Worm (Caenorhabditis elegans) whole organism, L4 larva: ENCODE data around the gene dars-2.

Source experiments
- F37D6.2 ChIP-seq: sonication (generic microtip); optimal IDR thresholded peaks from 2 replicates; lab custom pipeline; 2016; ENCODE audit warnings: mild to moderate bottlenecking, missing genetic modification characterization, missing compliant biosample characterization
- Y105C5A.15 ChIP-seq: fragments of 200-800 bp; sonication (Bioruptor generic); IDR thresholded peaks from 2 replicates; pipeline ENCODE4 v1.3.6; 2022; ENCODE audit warnings: missing genetic modification characterization, missing compliant biosample characterization
- Y5F2A.4 ChIP-seq: fragments of 200-800 bp; sonication (Bioruptor generic); optimal IDR thresholded peaks from 2 replicates; lab custom pipeline; 2018; ENCODE audit warnings: mild to moderate bottlenecking, missing genetic modification characterization, missing compliant biosample characterization
- ZK337.2 ChIP-seq: fragments of 200-800 bp; sonication (Bioruptor generic); IDR thresholded peaks from 2 replicates; pipeline ENCODE4 v1.3.6; 2022; ENCODE audit warnings: missing genetic modification reagents, missing genetic modification characterization, missing compliant biosample characterization
- aha-1 ChIP-seq: fragments of 150-350 bp; peaks from one replicate; lab custom pipeline; 2014; ENCODE audit warnings: missing biosample characterization, missing genetic modification characterization
- aly-2 ChIP-seq: sonication (generic microtip); optimal IDR thresholded peaks from 2 replicates; lab custom pipeline; 2018; ENCODE audit warnings: missing biosample characterization, missing genetic modification characterization
- ceh-20 ChIP-seq: fragments of 200-800 bp; sonication (Bioruptor generic); IDR thresholded peaks from 2 replicates; pipeline ENCODE4 v1.3.6; 2022; ENCODE audit warnings: missing genetic modification reagents, missing genetic modification characterization, missing compliant biosample characterization
- cey-2 ChIP-seq: sonication (generic microtip); optimal IDR thresholded peaks from 3 replicates; lab custom pipeline; 2017; ENCODE audit warnings: missing genetic modification characterization, mild to moderate bottlenecking, missing compliant biosample characterization, antibody characterized with exemption, borderline replicate concordance; ENCODE audit not compliant: insufficient read depth
- daf-16 ChIP-seq, 3 experiments: sonication (generic microtip); optimal IDR thresholded peaks; 2 replicates each; lab custom pipeline; 2016 to 2017; ENCODE audit warnings: missing genetic modification characterization in 3 of 3, missing genetic modification reagents in 3 of 3, mild to moderate bottlenecking in 2 of 3, missing compliant biosample characterization in 2 of 3, missing biosample characterization in 1 of 3, moderate library complexity in 1 of 3
- dmd-6 ChIP-seq: fragments of 200-800 bp; sonication (Bioruptor generic); IDR thresholded peaks from 2 replicates; pipeline ENCODE4 v1.3.6; 2022; ENCODE audit warnings: missing genetic modification reagents, missing genetic modification characterization, missing compliant biosample characterization
- dmd-8 ChIP-seq: fragments of 200-800 bp; sonication (Bioruptor generic); IDR thresholded peaks from 2 replicates; pipeline ENCODE4 v1.3.6; 2022; ENCODE audit warnings: missing genetic modification characterization, missing compliant biosample characterization
- dmd-9 ChIP-seq: fragments of 200-800 bp; sonication (Bioruptor generic); IDR thresholded peaks from 2 replicates; pipeline ENCODE4 v1.3.6; 2022; ENCODE audit warnings: missing genetic modification reagents, missing genetic modification characterization, missing compliant biosample characterization
- dve-1 ChIP-seq: sonication (generic microtip); optimal IDR thresholded peaks from 2 replicates; lab custom pipeline; 2017; ENCODE audit warnings: antibody characterized with exemption, mild to moderate bottlenecking, missing genetic modification characterization, missing compliant biosample characterization; ENCODE audit not compliant: insufficient read depth
- hif-1 ChIP-seq, 2 experiments: sonication (generic microtip); optimal IDR thresholded peaks; 2 replicates each; lab custom pipeline; 2016 to 2017; ENCODE audit warnings: missing compliant biosample characterization in 2 of 2, missing genetic modification characterization in 2 of 2, missing genetic modification reagents in 2 of 2, missing genotype in 2 of 2, mild to moderate bottlenecking in 1 of 2
- hmg-1.1 ChIP-seq: fragments of 200-800 bp; sonication (Bioruptor generic); IDR thresholded peaks from 2 replicates; pipeline ENCODE4 v1.3.6; 2022; ENCODE audit warnings: missing genetic modification reagents, missing genetic modification characterization, missing compliant biosample characterization
- jun-1 ChIP-seq: fragments of 150-350 bp; optimal IDR thresholded peaks from 2 replicates; lab custom pipeline; 2014; ENCODE audit warnings: missing biosample characterization, missing genetic modification reagents, missing genetic modification characterization
- lin-39 ChIP-seq: fragments of 150-350 bp; optimal IDR thresholded peaks from 2 replicates; lab custom pipeline; 2014; ENCODE audit warnings: missing biosample characterization, missing genetic modification reagents, missing genetic modification characterization
- lsy-2 ChIP-seq, 2 experiments: fragments of 150-350 bp in 1 of 2; sonication (generic microtip) in 1 of 2; optimal IDR thresholded peaks; 2 replicates each; lab custom pipeline; 2014 to 2017; ENCODE audit warnings: missing biosample characterization in 2 of 2, missing genetic modification characterization in 2 of 2
- mep-1 ChIP-seq: fragments of 150-350 bp; sonication (generic microtip); optimal IDR thresholded peaks from 3 replicates; lab custom pipeline; 2014; ENCODE audit warnings: missing biosample characterization, missing genetic modification characterization
- nhr-111 ChIP-seq: fragments of 200-800 bp; sonication (Bioruptor generic); optimal IDR thresholded peaks from 2 replicates; lab custom pipeline; 2018; ENCODE audit warnings: mild to moderate bottlenecking, missing genetic modification characterization, missing compliant biosample characterization
- nhr-237 ChIP-seq: sonication (generic microtip); optimal IDR thresholded peaks from 2 replicates; lab custom pipeline; 2017; ENCODE audit warnings: missing biosample characterization, missing genetic modification characterization
- nhr-25 ChIP-seq: sonication (generic microtip); optimal IDR thresholded peaks from 2 replicates; lab custom pipeline; 2017; ENCODE audit warnings: missing genetic modification characterization, mild to moderate bottlenecking, missing compliant biosample characterization, antibody characterized with exemption, moderate library complexity, borderline replicate concordance; ENCODE audit not compliant: insufficient read depth
- nhr-28 ChIP-seq: fragments of 150-350 bp; optimal IDR thresholded peaks from 2 replicates; lab custom pipeline; 2014; ENCODE audit warnings: missing biosample characterization, missing genetic modification characterization
- nhr-41 ChIP-seq: fragments of 200-800 bp; sonication (Bioruptor generic); IDR thresholded peaks from 2 replicates; pipeline ENCODE4 v1.3.6; 2022; ENCODE audit warnings: missing genetic modification reagents, missing genetic modification characterization, missing compliant biosample characterization
- nhr-6 ChIP-seq: fragments of 150-350 bp; optimal IDR thresholded peaks from 2 replicates; lab custom pipeline; 2014; ENCODE audit warnings: missing biosample characterization, missing genetic modification characterization
- nhr-76 ChIP-seq: fragments of 150-350 bp; optimal IDR thresholded peaks from 2 replicates; lab custom pipeline; 2014; ENCODE audit warnings: missing biosample characterization, missing genetic modification characterization
- pqm-1 ChIP-seq: sonication (generic microtip); optimal IDR thresholded peaks from 2 replicates; lab custom pipeline; 2017; ENCODE audit warnings: missing biosample characterization, missing genetic modification characterization
- unc-39 ChIP-seq: sonication (generic microtip); optimal IDR thresholded peaks from 2 replicates; lab custom pipeline; 2017; ENCODE audit warnings: missing biosample characterization, missing genetic modification characterization

dars-2 gene

DNA sequence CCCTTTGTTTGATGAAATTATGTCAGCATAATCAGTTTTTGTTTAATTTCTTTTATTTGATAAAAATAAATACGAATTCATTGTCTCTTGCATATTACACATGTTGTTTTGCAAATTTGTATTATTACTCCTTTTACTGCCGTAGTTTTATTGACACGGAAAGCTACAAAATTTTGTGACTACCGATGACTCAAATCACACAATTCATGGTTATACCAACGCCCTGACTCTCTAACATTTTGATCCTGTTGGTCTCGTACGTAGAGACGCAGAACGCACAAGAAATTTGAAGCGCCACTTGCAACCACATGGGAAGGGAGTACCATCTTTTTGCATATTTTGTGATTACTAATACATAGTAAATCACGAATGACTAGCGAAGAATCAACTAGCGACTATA is 47.3 kb downstream of the dars-2 start, which contains the start of gene nhr-207 (continued):
- no peak for TF ChIP-seq nhr-25

DNA sequence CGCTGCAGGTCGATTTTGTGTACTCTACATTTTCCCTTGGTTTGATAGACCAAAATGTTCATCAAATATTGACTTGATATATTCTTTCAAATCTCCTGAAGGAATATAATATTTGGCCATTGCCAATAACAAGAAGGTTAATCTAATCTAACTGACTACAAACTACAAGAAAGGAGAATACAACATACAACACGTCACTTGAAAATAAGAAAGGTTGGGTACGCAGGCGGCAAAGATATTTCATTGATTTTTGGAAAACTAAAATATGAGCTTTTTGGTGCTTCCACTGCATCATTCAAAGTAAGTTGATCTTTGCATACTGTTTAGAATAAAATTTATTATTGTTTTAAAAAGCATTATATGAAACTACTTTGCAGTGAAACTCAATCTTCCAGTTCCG is 49.6 kb downstream of the dars-2 start, which contains the start of gene nhr-209:
nhr-209 (plus strand) TSS at position 27 of the 400 bp plus-strand sequence.
- no peak for TF ChIP-seq dmd-9 (GFP tag; lab: Robert Waterston, UW)
- TF ChIP-seq cey-2 (tag; lab: Kevin White, UChicago): no peak
- peak; percentile 82 for TF ChIP-seq nhr-28 (tag; lab: Kevin White, UChicago)
- TF ChIP-seq Y105C5A.15 (GFP tag; lab: Robert Waterston, UW): no peak

DNA sequence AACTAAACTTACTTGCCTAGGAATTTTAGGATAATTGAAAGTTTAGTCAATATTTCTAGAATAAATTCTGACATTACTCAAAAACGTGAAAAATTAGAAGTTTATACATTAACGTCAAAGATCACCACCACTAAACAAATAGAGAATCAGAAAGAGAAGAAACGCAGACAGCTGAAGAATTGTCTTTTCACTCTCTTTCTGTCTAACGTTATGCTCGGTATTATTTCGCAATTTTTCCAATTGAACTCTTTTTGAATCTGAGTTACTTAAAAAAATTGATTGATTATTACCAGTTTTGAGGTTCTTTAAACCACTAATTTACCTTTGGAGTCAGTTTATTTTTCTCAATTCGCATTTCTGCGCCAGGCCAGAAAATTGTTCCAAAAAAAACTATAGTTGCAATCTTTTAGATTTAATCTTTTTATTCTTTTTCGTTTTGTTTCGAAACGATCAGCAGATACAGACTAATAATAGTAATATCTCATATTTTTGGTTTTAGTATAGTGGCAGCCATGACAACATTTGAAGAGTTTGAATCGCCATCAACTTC is 52.3 kb downstream of the dars-2 start, which contains the start of gene nhr-154:
nhr-154 (plus strand) TSS at position 500 of the 550 bp plus-strand sequence.
- peak in 1 of 2 experiments; percentile 49 for TF ChIP-seq lsy-2 (tag; optimal IDR thresholded peaks at IDR 0.05; lab: Kevin White, UChicago)
- no peak for TF ChIP-seq jun-1
- TF ChIP-seq nhr-111 (GFP tag; lab: Kevin White, UChicago): no peak
- TF ChIP-seq mep-1 (tag; lab: Kevin White, UChicago): peak; percentile 20
- no peak for TF ChIP-seq daf-16 (GFP tag; optimal IDR thresholded peaks at IDR 0.05; lab: Kevin White, UChicago)
- TF ChIP-seq daf-16 (tag; optimal IDR thresholded peaks at IDR 0.05; lab: Kevin White, UChicago): peak; percentile 33
- peak; percentile 81 for TF ChIP-seq nhr-6 (tag; lab: Kevin White, UChicago)
- TF ChIP-seq F37D6.2 (tag; lab: Kevin White, UChicago): no peak
- peak; percentile 52 for TF ChIP-seq aha-1
- no peak for TF ChIP-seq ceh-20 (GFP tag; lab: Robert Waterston, UW)
- peak; percentile 39 for TF ChIP-seq nhr-28 (tag; lab: Kevin White, UChicago)
- peak; percentile 52; the same call in 1 of the 2 replicates for TF ChIP-seq hmg-1.1 (GFP tag; lab: Robert Waterston, UW)
- no peak for TF ChIP-seq ZK337.2 (GFP tag; lab: Robert Waterston, UW)
- TF ChIP-seq Y5F2A.4: no peak
- no peak for TF ChIP-seq aly-2 (tag; lab: Kevin White, UChicago)
- TF ChIP-seq dmd-6: peak; percentile 6; the same call in 1 of the 2 replicates
- no peak for TF ChIP-seq unc-39 (tag; lab: Kevin White, UChicago)
- no peak for TF ChIP-seq nhr-41 (GFP tag; lab: Robert Waterston, UW)
- no peak for TF ChIP-seq dmd-8 (GFP tag; lab: Robert Waterston, UW)
- TF ChIP-seq pqm-1 (tag; lab: Kevin White, UChicago): peak; percentile 4
- TF ChIP-seq dve-1: peak; percentile 48
- TF ChIP-seq hif-1 (tag; optimal IDR thresholded peaks at IDR 0.05; lab: Kevin White, UChicago): peak in 1 of 2 experiments; percentile 62
- TF ChIP-seq nhr-76 (tag; lab: Kevin White, UChicago): no peak
- no peak for TF ChIP-seq lin-39
- no peak for TF ChIP-seq nhr-237
